Worm (Caenorhabditis elegans) whole organism, L1 larva: ENCODE data around the gene ints-2.

Experiments used
- egl-27 ChIP-seq, 2 experiments: fragments of 150-350 bp in 1 of 2; sonication (generic microtip); optimal IDR thresholded peaks; 3 replicates each; lab custom pipeline; 2017 to 2018; ENCODE audit warnings: missing biosample characterization in 2 of 2, missing genetic modification characterization in 2 of 2, missing genetic modification reagents in 2 of 2
- pax-3 ChIP-seq: fragments of 200-800 bp; sonication (Bioruptor generic); optimal IDR thresholded peaks from 2 replicates; lab custom pipeline; 2018; ENCODE audit warnings: mild to moderate bottlenecking, missing genetic modification characterization, moderate library complexity, missing compliant biosample characterization
- tbx-2 ChIP-seq: sonication (generic microtip); optimal IDR thresholded peaks from 2 replicates; lab custom pipeline; 2016; ENCODE audit warnings: missing genetic modification characterization, missing compliant biosample characterization
- ztf-4 ChIP-seq: fragments of 150-350 bp; optimal IDR thresholded peaks from 2 replicates; lab custom pipeline; 2014; ENCODE audit warnings: missing biosample characterization, missing genetic modification characterization

DNA sequence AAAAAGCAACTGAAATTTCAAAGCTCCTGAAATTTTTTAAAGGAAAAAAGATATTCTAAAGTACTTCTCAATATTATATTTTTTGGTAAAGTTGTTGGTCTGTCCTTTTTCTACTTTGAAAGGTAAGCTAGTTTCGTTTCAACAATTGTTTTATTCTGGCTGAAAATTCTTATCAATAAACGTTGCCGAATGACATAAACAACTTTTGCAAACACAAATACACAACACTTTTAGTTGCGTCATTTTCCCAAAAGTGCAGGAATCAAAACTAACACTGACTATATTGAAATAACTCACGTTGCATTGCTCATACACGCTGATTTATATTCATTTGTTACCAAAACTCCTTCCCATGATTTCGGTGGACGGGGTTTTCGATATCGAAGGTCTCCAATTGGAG lies 19.7 kb upstream of the ints-2 start:
- TF ChIP-seq ztf-4 (tag; lab: Kevin White, UChicago) (no peak), tbx-2 (no peak), pax-3 (no peak), egl-27 (tag; optimal IDR thresholded peaks at IDR 0.05; lab: Kevin White, UChicago) (no peak)
